Worm (Caenorhabditis elegans) whole organism, L1 larva: ENCODE data around the gene gop-1.

Experiments
- F16B12.6 ChIP-seq: fragments of 150-350 bp; optimal IDR thresholded peaks from 2 replicates; lab custom pipeline; 2014; ENCODE audit warnings: missing biosample characterization, missing genetic modification characterization
- aly-2 ChIP-seq: fragments of 150-350 bp; optimal IDR thresholded peaks from 2 replicates; lab custom pipeline; 2014; ENCODE audit warnings: missing biosample characterization, missing genetic modification characterization
- ama-1 ChIP-seq: fragments of 150-350 bp; optimal IDR thresholded peaks from 2 replicates; lab custom pipeline; 2014
- blmp-1 ChIP-seq: fragments of 150-350 bp; optimal IDR thresholded peaks from 2 replicates; lab custom pipeline; 2014; ENCODE audit warnings: missing biosample characterization, missing genetic modification characterization
- ceh-63 ChIP-seq: fragments of 200-800 bp; sonication (Bioruptor generic); optimal IDR thresholded peaks from 2 replicates; lab custom pipeline; 2018; ENCODE audit warnings: mild to moderate bottlenecking, missing genetic modification characterization, missing compliant biosample characterization
- ceh-8 ChIP-seq: fragments of 200-800 bp; sonication (Bioruptor generic); optimal IDR thresholded peaks from 2 replicates; lab custom pipeline; 2018; ENCODE audit warnings: mild to moderate bottlenecking, missing genetic modification characterization, moderate library complexity, missing compliant biosample characterization
- ceh-88 ChIP-seq: fragments of 200-800 bp; sonication (Bioruptor generic); IDR thresholded peaks from 2 replicates; pipeline ENCODE4 v1.3.6; 2022; ENCODE audit warnings: missing genetic modification characterization, missing compliant biosample characterization
- ces-1 ChIP-seq: fragments of 150-350 bp; optimal IDR thresholded peaks from 2 replicates; lab custom pipeline; 2014; ENCODE audit warnings: missing biosample characterization, missing genetic modification reagents, missing genetic modification characterization
- efl-1 ChIP-seq, 4 experiments: fragments of 150-350 bp; optimal IDR thresholded peaks in 3 of 4; peaks in 1 of 4; 1 replicate in 1 of 4; 2 replicates in 3 of 4; lab custom pipeline; 2014; ENCODE audit warnings: missing biosample characterization in 2 of 4, missing genetic modification characterization in 2 of 4, missing genetic modification reagents in 2 of 4
- egl-13 ChIP-seq: sonication (generic microtip); optimal IDR thresholded peaks from 2 replicates; lab custom pipeline; 2016; ENCODE audit warnings: missing genotype, missing genetic modification reagents, missing genetic modification characterization, missing compliant biosample characterization
- elt-2 ChIP-seq: sonication (generic microtip); optimal IDR thresholded peaks from 2 replicates; lab custom pipeline; 2016; ENCODE audit warnings: missing genetic modification characterization, mild to moderate bottlenecking, inconsistent platforms, missing compliant biosample characterization, missing genetic modification reagents
- ets-5 ChIP-seq: fragments of 200-800 bp; sonication (Bioruptor generic); IDR thresholded peaks from 2 replicates; pipeline ENCODE4 v1.3.6; 2022; ENCODE audit warnings: missing genetic modification characterization, missing compliant biosample characterization
- fos-1 ChIP-seq: fragments of 150-350 bp; optimal IDR thresholded peaks from 2 replicates; lab custom pipeline; 2014; ENCODE audit warnings: missing biosample characterization, missing genetic modification characterization
- hlh-4 ChIP-seq: sonication (generic microtip); optimal IDR thresholded peaks from 2 replicates; lab custom pipeline; 2016; ENCODE audit warnings: mild to moderate bottlenecking, missing genetic modification characterization, missing compliant biosample characterization
- irx-1 ChIP-seq: sonication (generic microtip); optimal IDR thresholded peaks from 2 replicates; lab custom pipeline; 2016; ENCODE audit warnings: missing genetic modification characterization, missing compliant biosample characterization
- lin-14 ChIP-seq: fragments of 200-800 bp; sonication (Bioruptor generic); optimal IDR thresholded peaks from 2 replicates; lab custom pipeline; 2018; ENCODE audit warnings: mild to moderate bottlenecking, missing genetic modification characterization, moderate library complexity, missing compliant biosample characterization
- lin-15B ChIP-seq: fragments of 150-350 bp; sonication (generic microtip); optimal IDR thresholded peaks from 3 replicates; lab custom pipeline; 2014; ENCODE audit warnings: missing biosample characterization, missing genetic modification characterization
- lin-35 ChIP-seq, 2 experiments: fragments of 150-350 bp; optimal IDR thresholded peaks; 2 replicates each; lab custom pipeline; 2014; ENCODE audit warnings: missing biosample characterization in 2 of 2, missing genetic modification characterization in 2 of 2, missing genetic modification reagents in 2 of 2
- lin-39 ChIP-seq: fragments of 150-350 bp; optimal IDR thresholded peaks from 2 replicates; lab custom pipeline; 2014; ENCODE audit warnings: missing biosample characterization, missing genetic modification reagents, missing genetic modification characterization
- lsy-2 ChIP-seq, 2 experiments: fragments of 150-350 bp; optimal IDR thresholded peaks; 2 replicates each; lab custom pipeline; 2014; ENCODE audit warnings: missing biosample characterization in 2 of 2, missing genetic modification characterization in 2 of 2
- mdl-1 ChIP-seq, 2 experiments: fragments of 150-350 bp; optimal IDR thresholded peaks; 2 replicates each; lab custom pipeline; 2014 to 2017; ENCODE audit warnings: missing biosample characterization in 2 of 2, missing genetic modification characterization in 2 of 2, inconsistent platforms in 1 of 2
- mef-2 ChIP-seq: fragments of 150-350 bp; optimal IDR thresholded peaks from 2 replicates; lab custom pipeline; 2014; ENCODE audit warnings: missing biosample characterization, missing genetic modification characterization
- mep-1 ChIP-seq: fragments of 150-350 bp; optimal IDR thresholded peaks from 2 replicates; lab custom pipeline; 2014; ENCODE audit warnings: missing biosample characterization, missing genetic modification characterization
- nhr-19 ChIP-seq: fragments of 200-800 bp; sonication (Bioruptor generic); conservative IDR thresholded peaks from 2 replicates; pipeline ENCODE4 v1.3.6; 2022; ENCODE audit warnings: missing genetic modification characterization, missing compliant biosample characterization
- nhr-237 ChIP-seq: fragments of 150-350 bp; optimal IDR thresholded peaks from 2 replicates; lab custom pipeline; 2014; ENCODE audit warnings: missing biosample characterization, missing genetic modification characterization
- nhr-28 ChIP-seq: fragments of 150-350 bp; optimal IDR thresholded peaks from 2 replicates; lab custom pipeline; 2014; ENCODE audit warnings: missing biosample characterization, missing genetic modification characterization
- nhr-47 ChIP-seq: sonication (generic microtip); optimal IDR thresholded peaks from 2 replicates; lab custom pipeline; 2016; ENCODE audit warnings: mild to moderate bottlenecking, missing genetic modification characterization, moderate library complexity, missing compliant biosample characterization
- nhr-71 ChIP-seq: sonication (generic microtip); optimal IDR thresholded peaks from 2 replicates; lab custom pipeline; 2016; ENCODE audit warnings: mild to moderate bottlenecking, missing genetic modification characterization, moderate library complexity, missing compliant biosample characterization
- nhr-76 ChIP-seq: sonication (generic microtip); optimal IDR thresholded peaks from 2 replicates; lab custom pipeline; 2017; ENCODE audit warnings: missing biosample characterization, missing genetic modification characterization
- nhr-77 ChIP-seq: fragments of 150-350 bp; optimal IDR thresholded peaks from 2 replicates; lab custom pipeline; 2014; ENCODE audit warnings: missing biosample characterization, missing genetic modification characterization
- nhr-84 ChIP-seq: sonication (generic microtip); optimal IDR thresholded peaks from 2 replicates; lab custom pipeline; 2017; ENCODE audit warnings: missing biosample characterization, missing genetic modification characterization
- nhr-90 ChIP-seq: sonication (generic microtip); optimal IDR thresholded peaks from 2 replicates; lab custom pipeline; 2016; ENCODE audit warnings: mild to moderate bottlenecking, missing genetic modification characterization, missing compliant biosample characterization; ENCODE audit not compliant: poor library complexity
- pag-3 ChIP-seq: sonication (generic microtip); optimal IDR thresholded peaks from 2 replicates; lab custom pipeline; 2017; ENCODE audit warnings: missing genetic modification characterization, mild to moderate bottlenecking, missing compliant biosample characterization, antibody characterized with exemption, borderline replicate concordance; ENCODE audit not compliant: insufficient read depth
- pqm-1 ChIP-seq: sonication (generic microtip); optimal IDR thresholded peaks from 3 replicates; lab custom pipeline; 2017; ENCODE audit warnings: missing biosample characterization, missing genetic modification characterization
- sox-4 ChIP-seq: sonication (generic microtip); optimal IDR thresholded peaks from 2 replicates; lab custom pipeline; 2016; ENCODE audit warnings: missing genetic modification characterization, missing compliant biosample characterization
- sup-37 ChIP-seq: fragments of 200-800 bp; sonication (Bioruptor generic); optimal IDR thresholded peaks from 2 replicates; lab custom pipeline; 2018; ENCODE audit warnings: mild to moderate bottlenecking, missing genetic modification characterization, missing compliant biosample characterization
- swsn-7 ChIP-seq: sonication (generic microtip); optimal IDR thresholded peaks from 2 replicates; lab custom pipeline; 2016; ENCODE audit warnings: missing genetic modification characterization, missing compliant biosample characterization
- tbx-2 ChIP-seq: sonication (generic microtip); optimal IDR thresholded peaks from 2 replicates; lab custom pipeline; 2016; ENCODE audit warnings: missing genetic modification characterization, missing compliant biosample characterization
- tlp-1 ChIP-seq: fragments of 150-350 bp; optimal IDR thresholded peaks from 2 replicates; lab custom pipeline; 2014; ENCODE audit warnings: missing biosample characterization, missing genetic modification characterization
- unc-130 ChIP-seq: fragments of 150-350 bp; optimal IDR thresholded peaks from 2 replicates; lab custom pipeline; 2017; ENCODE audit warnings: missing biosample characterization, missing genetic modification characterization, inconsistent platforms
- unc-62 ChIP-seq: fragments of 150-350 bp; optimal IDR thresholded peaks from 2 replicates; lab custom pipeline; 2014; ENCODE audit warnings: missing biosample characterization, missing genetic modification reagents, missing genetic modification characterization
- unc-86 ChIP-seq: sonication (generic microtip); optimal IDR thresholded peaks from 2 replicates; lab custom pipeline; 2016; ENCODE audit warnings: missing genetic modification characterization, missing compliant biosample characterization
- unc-98 ChIP-seq: fragments of 200-800 bp; sonication (Bioruptor generic); IDR thresholded peaks from 2 replicates; pipeline ENCODE4 v1.3.6; 2022; ENCODE audit warnings: missing genetic modification characterization, missing compliant biosample characterization
- vab-15 ChIP-seq: sonication (generic microtip); optimal IDR thresholded peaks from 2 replicates; lab custom pipeline; 2017; ENCODE audit warnings: missing genotype, mild to moderate bottlenecking, missing genetic modification characterization, missing compliant biosample characterization
- zip-4 ChIP-seq: fragments of 200-800 bp; sonication (Bioruptor generic); optimal IDR thresholded peaks from 2 replicates; lab custom pipeline; 2018; ENCODE audit warnings: mild to moderate bottlenecking, missing genetic modification characterization, moderate library complexity, missing compliant biosample characterization

gop-1 gene

ce11 chrIII:5290230-5290629, 36.0 kb downstream of the gop-1 start:
- TF ChIP-seq ces-1 (GFP tag; lab: Kevin White, UChicago) (no peak), nhr-84 (tag; lab: Kevin White, UChicago) (no peak), unc-130 (tag; lab: Kevin White, UChicago) (no peak), mef-2 (tag; lab: Kevin White, UChicago) (no peak), unc-98 (GFP tag; lab: Robert Waterston, UW) (no peak), ama-1 (lab: Kevin White, UChicago) (no peak), blmp-1 (tag; lab: Kevin White, UChicago) (no peak), nhr-71 (tag; lab: Kevin White, UChicago) (no peak), sox-4 (no peak), lin-35 (GFP tag; optimal IDR thresholded peaks at IDR 0.05; lab: Kevin White, UChicago) (no peak), efl-1 (optimal IDR thresholded peaks at IDR 0.05; lab: Kevin White, UChicago) (no peak), efl-1 (GFP tag; optimal IDR thresholded peaks at IDR 0.05 in 1 of 2; lab: Kevin White, UChicago) (no peak), lin-39 (tag; lab: Kevin White, UChicago) (no peak)
- TF ChIP-seq, all 84 proteins: peak for 0

ce11 chrIII:5291281-5291680, 37.0 kb downstream of the gop-1 start:
- TF ChIP-seq elt-2 (tag; lab: Kevin White, UChicago) (no peak), lin-14 (GFP tag; lab: Kevin White, UChicago) (no peak), nhr-28 (tag; lab: Kevin White, UChicago) (no peak), aly-2 (tag; lab: Kevin White, UChicago) (no peak), ets-5 (GFP tag; lab: Robert Waterston, UW) (no peak), unc-86 (tag; lab: Kevin White, UChicago) (no peak), blmp-1 (tag; lab: Kevin White, UChicago) (no peak), mef-2 (tag; lab: Kevin White, UChicago) (no peak), vab-15 (tag; lab: Kevin White, UChicago) (no peak), unc-98 (GFP tag; lab: Robert Waterston, UW) (no peak), unc-62 (GFP tag; lab: Kevin White, UChicago) (no peak)

- TF ChIP-seq egl-13 (tag; lab: Kevin White, UChicago): no peak
- no peak for TF ChIP-seq pag-3 (tag; lab: Kevin White, UChicago)
- no peak for TF ChIP-seq nhr-77
- TF ChIP-seq nhr-47 (tag; lab: Kevin White, UChicago): no peak
- no peak for TF ChIP-seq sup-37 (GFP tag; lab: Kevin White, UChicago)
- no peak for TF ChIP-seq nhr-237
- TF ChIP-seq irx-1 (tag; lab: Kevin White, UChicago): no peak
Observed at ce11 chrIII:5294281-5294680, 40.0 kb downstream of the gop-1 start.

ce11 chrIII:5294867-5295266, 40.6 kb downstream of the gop-1 start:
- TF ChIP-seq tlp-1 (tag; lab: Kevin White, UChicago) (no peak), swsn-7 (tag; lab: Kevin White, UChicago) (peak; percentile 65), ces-1 (GFP tag; lab: Kevin White, UChicago) (no peak), sup-37 (GFP tag; lab: Kevin White, UChicago) (no peak), mdl-1 (tag; optimal IDR thresholded peaks at IDR 0.05; lab: Kevin White, UChicago) (peak in 1 of 2 experiments; percentile 37), nhr-77 (peak; percentile 32), pqm-1 (tag; lab: Kevin White, UChicago) (no peak), lin-35 (GFP tag; optimal IDR thresholded peaks at IDR 0.05; lab: Kevin White, UChicago) (peak; percentile 43 to 61), pag-3 (tag; lab: Kevin White, UChicago) (no peak), lin-15B (tag; lab: Kevin White, UChicago) (no peak), zip-4 (GFP tag; lab: Kevin White, UChicago) (peak; percentile 34), nhr-19 (peak; percentile 81), F16B12.6 (tag; lab: Kevin White, UChicago) (no peak), hlh-4 (tag; lab: Kevin White, UChicago) (no peak), tbx-2 (tag; lab: Kevin White, UChicago) (peak; percentile 57), nhr-76 (tag; lab: Kevin White, UChicago) (peak; percentile 12), ceh-63 (GFP tag; lab: Kevin White, UChicago) (peak; percentile 39), vab-15 (tag; lab: Kevin White, UChicago) (peak; percentile 27), nhr-90 (peak; percentile 62), mep-1 (peak; percentile 64), ceh-8 (GFP tag; lab: Kevin White, UChicago) (peak; percentile 31), unc-98 (GFP tag; lab: Robert Waterston, UW) (0 out of 2 replicates have a peak, but pooled peaks have one; percentile 27), elt-2 (tag; lab: Kevin White, UChicago) (peak; percentile 40), egl-13 (tag; lab: Kevin White, UChicago) (no peak), fos-1 (tag; lab: Kevin White, UChicago) (no peak), lsy-2 (tag; optimal IDR thresholded peaks at IDR 0.05; lab: Kevin White, UChicago) (peak; percentile 55 to 63), ceh-88 (GFP tag; lab: Robert Waterston, UW) (0 out of 2 replicates have a peak, but pooled peaks have one; percentile 8)
